Worm (Caenorhabditis elegans) whole organism, L1 larva: ENCODE measurements around the gene him-3.
A peak's percentile ranks its signal among the peaks of the same experiment; 100 is the strongest.

Experiments used
- C04F5.9 ChIP-seq: sonication (generic microtip); optimal IDR thresholded peaks from 2 replicates; lab custom pipeline; 2016; ENCODE audit warnings: missing genetic modification characterization, missing compliant biosample characterization
- C16A3.4 ChIP-seq: fragments of 150-350 bp; optimal IDR thresholded peaks from 2 replicates; lab custom pipeline; 2014; ENCODE audit warnings: missing biosample characterization, missing genetic modification characterization
- C34B4.2 ChIP-seq: sonication (generic microtip); optimal IDR thresholded peaks from 2 replicates; lab custom pipeline; 2017; ENCODE audit warnings: mild to moderate bottlenecking, missing genetic modification characterization, missing compliant biosample characterization
- F16B12.6 ChIP-seq: fragments of 150-350 bp; optimal IDR thresholded peaks from 2 replicates; lab custom pipeline; 2014; ENCODE audit warnings: missing biosample characterization, missing genetic modification characterization
- Y116A8C.19 ChIP-seq: sonication (generic microtip); optimal IDR thresholded peaks from 2 replicates; lab custom pipeline; 2016; ENCODE audit warnings: missing compliant biosample characterization, missing genetic modification characterization, borderline replicate concordance
- aha-1 ChIP-seq: fragments of 150-350 bp; optimal IDR thresholded peaks from 2 replicates; lab custom pipeline; 2014; ENCODE audit warnings: missing biosample characterization, missing genetic modification characterization
- ama-1 ChIP-seq: fragments of 150-350 bp; optimal IDR thresholded peaks from 2 replicates; lab custom pipeline; 2014
- blmp-1 ChIP-seq: fragments of 150-350 bp; optimal IDR thresholded peaks from 2 replicates; lab custom pipeline; 2014; ENCODE audit warnings: missing biosample characterization, missing genetic modification characterization
- ceh-63 ChIP-seq: fragments of 200-800 bp; sonication (Bioruptor generic); optimal IDR thresholded peaks from 2 replicates; lab custom pipeline; 2018; ENCODE audit warnings: mild to moderate bottlenecking, missing genetic modification characterization, missing compliant biosample characterization
- ceh-8 ChIP-seq: fragments of 200-800 bp; sonication (Bioruptor generic); optimal IDR thresholded peaks from 2 replicates; lab custom pipeline; 2018; ENCODE audit warnings: mild to moderate bottlenecking, missing genetic modification characterization, moderate library complexity, missing compliant biosample characterization
- ceh-82 ChIP-seq, 3 experiments: fragments of 150-350 bp in 1 of 3; sonication (generic microtip) in 2 of 3; optimal IDR thresholded peaks; 2 replicates each; lab custom pipeline; 2014 to 2017; ENCODE audit warnings: missing biosample characterization in 3 of 3, missing genetic modification characterization in 3 of 3
- ceh-88 ChIP-seq: fragments of 200-800 bp; sonication (Bioruptor generic); IDR thresholded peaks from 2 replicates; pipeline ENCODE4 v1.3.6; 2022; ENCODE audit warnings: missing genetic modification characterization, missing compliant biosample characterization
- ces-1 ChIP-seq: fragments of 150-350 bp; optimal IDR thresholded peaks from 2 replicates; lab custom pipeline; 2014; ENCODE audit warnings: missing biosample characterization, missing genetic modification reagents, missing genetic modification characterization
- efl-1 ChIP-seq, 4 experiments: fragments of 150-350 bp; optimal IDR thresholded peaks in 3 of 4; peaks in 1 of 4; 1 replicate in 1 of 4; 2 replicates in 3 of 4; lab custom pipeline; 2014; ENCODE audit warnings: missing biosample characterization in 2 of 4, missing genetic modification characterization in 2 of 4, missing genetic modification reagents in 2 of 4
- efl-3 ChIP-seq: fragments of 200-800 bp; sonication (Bioruptor generic); optimal IDR thresholded peaks from 2 replicates; lab custom pipeline; 2018; ENCODE audit warnings: mild to moderate bottlenecking, missing genetic modification characterization, missing compliant biosample characterization
- elt-2 ChIP-seq: sonication (generic microtip); optimal IDR thresholded peaks from 2 replicates; lab custom pipeline; 2016; ENCODE audit warnings: missing genetic modification characterization, mild to moderate bottlenecking, inconsistent platforms, missing compliant biosample characterization, missing genetic modification reagents
- elt-3 ChIP-seq, 6 experiments: fragments of 150-350 bp in 1 of 6; sonication (generic microtip); optimal IDR thresholded peaks; 2 replicates each; lab custom pipeline; 2017 to 2018; ENCODE audit warnings: missing biosample characterization in 6 of 6, missing genetic modification characterization in 6 of 6, inconsistent platforms in 1 of 6
- fkh-10 ChIP-seq: sonication (generic microtip); optimal IDR thresholded peaks from 2 replicates; lab custom pipeline; 2017; ENCODE audit warnings: missing biosample characterization, missing genetic modification reagents, missing genetic modification characterization
- fkh-4 ChIP-seq: sonication (generic microtip); optimal IDR thresholded peaks from 2 replicates; lab custom pipeline; 2016; ENCODE audit warnings: missing compliant biosample characterization, missing genetic modification characterization, borderline replicate concordance
- fkh-8 ChIP-seq: sonication (generic microtip); optimal IDR thresholded peaks from 2 replicates; lab custom pipeline; 2016; ENCODE audit warnings: mild to moderate bottlenecking, missing genetic modification characterization, missing compliant biosample characterization
- grh-1 ChIP-seq: fragments of 200-800 bp; sonication (Bioruptor generic); IDR thresholded peaks from 2 replicates; pipeline ENCODE4 v1.3.6; 2022; ENCODE audit warnings: missing genetic modification reagents, missing genetic modification characterization, missing compliant biosample characterization
- hlh-17 ChIP-seq: fragments of 200-800 bp; sonication (Bioruptor generic); optimal IDR thresholded peaks from 2 replicates; lab custom pipeline; 2018; ENCODE audit warnings: missing genetic modification characterization, mild to moderate bottlenecking, missing compliant biosample characterization, moderate library complexity, borderline replicate concordance
- lin-13 ChIP-seq: fragments of 150-350 bp; optimal IDR thresholded peaks from 2 replicates; lab custom pipeline; 2014; ENCODE audit warnings: missing biosample characterization, missing genetic modification reagents, missing genetic modification characterization
- lin-14 ChIP-seq: fragments of 200-800 bp; sonication (Bioruptor generic); optimal IDR thresholded peaks from 2 replicates; lab custom pipeline; 2018; ENCODE audit warnings: mild to moderate bottlenecking, missing genetic modification characterization, moderate library complexity, missing compliant biosample characterization
- lin-35 ChIP-seq, 2 experiments: fragments of 150-350 bp; optimal IDR thresholded peaks; 2 replicates each; lab custom pipeline; 2014; ENCODE audit warnings: missing biosample characterization in 2 of 2, missing genetic modification characterization in 2 of 2, missing genetic modification reagents in 2 of 2
- lir-3 ChIP-seq: sonication (generic microtip); optimal IDR thresholded peaks from 2 replicates; lab custom pipeline; 2016; ENCODE audit warnings: mild to moderate bottlenecking, missing genetic modification characterization, moderate library complexity, missing compliant biosample characterization; ENCODE audit not compliant: poor library complexity
- lsy-2 ChIP-seq, 2 experiments: fragments of 150-350 bp; optimal IDR thresholded peaks; 2 replicates each; lab custom pipeline; 2014; ENCODE audit warnings: missing biosample characterization in 2 of 2, missing genetic modification characterization in 2 of 2
- mab-9 ChIP-seq: fragments of 200-800 bp; sonication (Bioruptor generic); IDR thresholded peaks from 2 replicates; pipeline ENCODE4 v1.3.6; 2022; ENCODE audit warnings: missing genetic modification reagents, missing genetic modification characterization, missing compliant biosample characterization
- mdl-1 ChIP-seq, 2 experiments: fragments of 150-350 bp; optimal IDR thresholded peaks; 2 replicates each; lab custom pipeline; 2014 to 2017; ENCODE audit warnings: missing biosample characterization in 2 of 2, missing genetic modification characterization in 2 of 2, inconsistent platforms in 1 of 2
- nhr-19 ChIP-seq: fragments of 200-800 bp; sonication (Bioruptor generic); conservative IDR thresholded peaks from 2 replicates; pipeline ENCODE4 v1.3.6; 2022; ENCODE audit warnings: missing genetic modification characterization, missing compliant biosample characterization
- nhr-237 ChIP-seq: fragments of 150-350 bp; optimal IDR thresholded peaks from 2 replicates; lab custom pipeline; 2014; ENCODE audit warnings: missing biosample characterization, missing genetic modification characterization
- nhr-71 ChIP-seq: sonication (generic microtip); optimal IDR thresholded peaks from 2 replicates; lab custom pipeline; 2016; ENCODE audit warnings: mild to moderate bottlenecking, missing genetic modification characterization, moderate library complexity, missing compliant biosample characterization
- nhr-76 ChIP-seq: sonication (generic microtip); optimal IDR thresholded peaks from 2 replicates; lab custom pipeline; 2017; ENCODE audit warnings: missing biosample characterization, missing genetic modification characterization
- nhr-77 ChIP-seq: fragments of 150-350 bp; optimal IDR thresholded peaks from 2 replicates; lab custom pipeline; 2014; ENCODE audit warnings: missing biosample characterization, missing genetic modification characterization
- pag-3 ChIP-seq: sonication (generic microtip); optimal IDR thresholded peaks from 2 replicates; lab custom pipeline; 2017; ENCODE audit warnings: missing genetic modification characterization, mild to moderate bottlenecking, missing compliant biosample characterization, antibody characterized with exemption, borderline replicate concordance; ENCODE audit not compliant: insufficient read depth
- pqm-1 ChIP-seq: sonication (generic microtip); optimal IDR thresholded peaks from 3 replicates; lab custom pipeline; 2017; ENCODE audit warnings: missing biosample characterization, missing genetic modification characterization
- rnt-1 ChIP-seq: sonication (generic microtip); optimal IDR thresholded peaks from 2 replicates; lab custom pipeline; 2016; ENCODE audit warnings: mild to moderate bottlenecking, missing genetic modification characterization, moderate library complexity, missing compliant biosample characterization
- snpc-4 ChIP-seq: fragments of 150-350 bp; optimal IDR thresholded peaks from 2 replicates; lab custom pipeline; 2014; ENCODE audit warnings: missing biosample characterization, missing genetic modification characterization
- snu-23 ChIP-seq: sonication (generic microtip); optimal IDR thresholded peaks from 2 replicates; lab custom pipeline; 2016; ENCODE audit warnings: missing genetic modification characterization, missing compliant biosample characterization
- sox-4 ChIP-seq: sonication (generic microtip); optimal IDR thresholded peaks from 2 replicates; lab custom pipeline; 2016; ENCODE audit warnings: missing genetic modification characterization, missing compliant biosample characterization
- sptf-1 ChIP-seq: fragments of 150-350 bp; optimal IDR thresholded peaks from 2 replicates; lab custom pipeline; 2014; ENCODE audit warnings: missing biosample characterization, missing genetic modification characterization
- swsn-7 ChIP-seq: sonication (generic microtip); optimal IDR thresholded peaks from 2 replicates; lab custom pipeline; 2016; ENCODE audit warnings: missing genetic modification characterization, missing compliant biosample characterization
- tbx-2 ChIP-seq: sonication (generic microtip); optimal IDR thresholded peaks from 2 replicates; lab custom pipeline; 2016; ENCODE audit warnings: missing genetic modification characterization, missing compliant biosample characterization
- tlp-1 ChIP-seq: fragments of 150-350 bp; optimal IDR thresholded peaks from 2 replicates; lab custom pipeline; 2014; ENCODE audit warnings: missing biosample characterization, missing genetic modification characterization
- unc-130 ChIP-seq: fragments of 150-350 bp; optimal IDR thresholded peaks from 2 replicates; lab custom pipeline; 2017; ENCODE audit warnings: missing biosample characterization, missing genetic modification characterization, inconsistent platforms
- unc-30 ChIP-seq: sonication (generic microtip); optimal IDR thresholded peaks from 2 replicates; lab custom pipeline; 2017; ENCODE audit warnings: missing biosample characterization, missing genetic modification characterization
- xbp-1 ChIP-seq: sonication (generic microtip); optimal IDR thresholded peaks from 2 replicates; lab custom pipeline; 2016; ENCODE audit warnings: missing genetic modification characterization, missing compliant biosample characterization
- zag-1 ChIP-seq: fragments of 150-350 bp; optimal IDR thresholded peaks from 2 replicates; lab custom pipeline; 2014; ENCODE audit warnings: missing biosample characterization, missing genetic modification characterization
- ztf-11 ChIP-seq, 2 experiments: sonication (generic microtip); optimal IDR thresholded peaks; 2 replicates each; lab custom pipeline; 2016 to 2017; ENCODE audit warnings: missing genetic modification characterization in 2 of 2, missing biosample characterization in 1 of 2, missing compliant biosample characterization in 1 of 2

him-3 gene

DNA sequence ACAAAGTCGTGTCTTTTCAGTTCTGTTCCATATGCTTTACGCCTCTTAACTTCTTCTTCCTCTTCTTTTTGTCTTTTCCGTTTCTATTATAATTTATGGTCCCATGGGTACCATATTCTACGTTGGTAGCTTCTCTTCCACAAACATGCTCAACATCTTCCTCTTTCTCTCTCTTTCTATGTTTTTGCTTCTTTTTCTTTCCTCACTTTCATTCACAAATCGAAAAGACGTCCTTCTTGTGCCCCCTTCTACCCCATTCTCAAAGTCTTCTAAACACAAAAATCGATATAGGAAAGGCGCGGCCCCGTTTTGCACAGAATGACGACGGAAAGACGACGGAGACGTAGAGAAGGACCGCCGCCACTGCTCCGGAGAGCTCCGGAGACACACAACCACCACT, 18.6 kb upstream of the him-3 start:
- TF ChIP-seq elt-2 (tag; lab: Kevin White, UChicago) (no peak), lin-14 (GFP tag; lab: Kevin White, UChicago) (peak; percentile 80), ceh-88 (GFP tag; lab: Robert Waterston, UW) (no peak), fkh-10 (GFP tag; lab: Kevin White, UChicago) (peak; percentile 1), C34B4.2 (no peak), unc-130 (tag; lab: Kevin White, UChicago) (no peak), pqm-1 (tag; lab: Kevin White, UChicago) (no peak), swsn-7 (tag; lab: Kevin White, UChicago) (peak; percentile 14), fkh-8 (tag; lab: Kevin White, UChicago) (peak; percentile 32), C16A3.4 (tag; lab: Kevin White, UChicago) (no peak), efl-1 (optimal IDR thresholded peaks at IDR 0.05; lab: Kevin White, UChicago) (no peak), efl-1 (GFP tag; optimal IDR thresholded peaks at IDR 0.05 in 1 of 2; lab: Kevin White, UChicago) (no peak), snu-23 (GFP tag; lab: Kevin White, UChicago) (peak; percentile 3), lir-3 (tag; lab: Kevin White, UChicago) (no peak), ceh-8 (no peak), pag-3 (tag; lab: Kevin White, UChicago) (no peak), unc-30 (tag; lab: Kevin White, UChicago) (no peak), tlp-1 (tag; lab: Kevin White, UChicago) (no peak), aha-1 (no peak), lsy-2 (tag; optimal IDR thresholded peaks at IDR 0.05; lab: Kevin White, UChicago) (peak in 1 of 2 experiments; percentile 18), nhr-71 (tag; lab: Kevin White, UChicago) (peak; percentile 26), mab-9 (GFP tag; lab: Robert Waterston, UW) (0 out of 2 replicates have a peak, but pooled peaks have one; percentile 46), tbx-2 (tag; lab: Kevin White, UChicago) (no peak), C04F5.9 (no peak), ceh-82 (tag; optimal IDR thresholded peaks at IDR 0.05; lab: Kevin White, UChicago) (peak in 1 of 3 experiments; percentile 22)

DNA sequence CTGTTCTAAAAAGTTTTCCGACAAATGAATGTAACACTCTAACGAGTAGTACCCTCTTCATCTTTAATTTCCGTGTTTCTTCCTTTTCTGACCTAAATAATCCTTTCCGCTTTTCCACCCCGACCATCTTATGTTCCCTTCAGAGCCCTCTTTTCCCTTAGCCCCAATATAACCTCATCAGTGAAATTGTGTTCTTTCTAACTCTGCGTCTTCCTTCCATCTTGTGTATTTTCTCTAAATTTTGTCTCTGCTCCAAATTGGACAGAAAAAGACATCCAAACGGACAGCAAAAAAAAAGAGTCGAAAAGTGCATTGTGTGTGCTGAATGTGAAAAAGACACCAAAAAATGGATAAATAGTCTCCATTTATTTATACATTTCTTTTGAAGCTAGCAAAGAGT, 17.8 kb upstream of the him-3 start:
- TF ChIP-seq ceh-82 (tag; optimal IDR thresholded peaks at IDR 0.05; lab: Kevin White, UChicago) (peak in 1 of 3 experiments; percentile 16), pag-3 (tag; lab: Kevin White, UChicago) (no peak), efl-3 (GFP tag; lab: Kevin White, UChicago) (no peak), ces-1 (peak; percentile 4), efl-1 (optimal IDR thresholded peaks at IDR 0.05; lab: Kevin White, UChicago) (no peak), efl-1 (GFP tag; optimal IDR thresholded peaks at IDR 0.05 in 1 of 2; lab: Kevin White, UChicago) (no peak), unc-30 (tag; lab: Kevin White, UChicago) (no peak), sptf-1 (tag; lab: Kevin White, UChicago) (no peak), xbp-1 (tag; lab: Kevin White, UChicago) (no peak), C04F5.9 (no peak), sox-4 (no peak), hlh-17 (GFP tag; lab: Kevin White, UChicago) (no peak), ceh-63 (GFP tag; lab: Kevin White, UChicago) (no peak), rnt-1 (tag; lab: Kevin White, UChicago) (no peak), nhr-71 (tag; lab: Kevin White, UChicago) (no peak), grh-1 (no peak), lin-14 (GFP tag; lab: Kevin White, UChicago) (peak; percentile 78), nhr-77 (no peak), nhr-19 (GFP tag; lab: Robert Waterston, UW) (no peak), tbx-2 (tag; lab: Kevin White, UChicago) (no peak), nhr-237 (tag; lab: Kevin White, UChicago) (no peak), mdl-1 (tag; optimal IDR thresholded peaks at IDR 0.05; lab: Kevin White, UChicago) (no peak), lin-13 (GFP tag; lab: Kevin White, UChicago) (no peak), ama-1 (lab: Kevin White, UChicago) (no peak), lsy-2 (tag; optimal IDR thresholded peaks at IDR 0.05; lab: Kevin White, UChicago) (peak in 1 of 2 experiments; percentile 17), nhr-76 (tag; lab: Kevin White, UChicago) (no peak), ztf-11 (tag; optimal IDR thresholded peaks at IDR 0.05; lab: Kevin White, UChicago) (no peak), fkh-10 (GFP tag; lab: Kevin White, UChicago) (peak; percentile 29), lin-35 (GFP tag; optimal IDR thresholded peaks at IDR 0.05; lab: Kevin White, UChicago) (no peak), elt-3 (tag; optimal IDR thresholded peaks at IDR 0.05; lab: Kevin White, UChicago) (no peak), fkh-4 (tag; lab: Kevin White, UChicago) (no peak), Y116A8C.19 (tag; lab: Kevin White, UChicago) (no peak), snpc-4 (tag; lab: Kevin White, UChicago) (no peak), blmp-1 (tag; lab: Kevin White, UChicago) (no peak), mab-9 (GFP tag; lab: Robert Waterston, UW) (no peak), zag-1 (tag; lab: Kevin White, UChicago) (peak; percentile 37), F16B12.6 (tag; lab: Kevin White, UChicago) (no peak)
